Worm (Caenorhabditis elegans) whole organism, late embryonic: Measurements from ENCODE around the gene Y75B8A.33.

Experiments used
- C08G9.2 ChIP-seq: sonication (generic microtip); optimal IDR thresholded peaks from 2 replicates; lab custom pipeline; 2016; ENCODE audit warnings: mild to moderate bottlenecking, missing genetic modification characterization, moderate library complexity, missing compliant biosample characterization
- ceh-2 ChIP-seq: sonication (generic microtip); optimal IDR thresholded peaks from 2 replicates; lab custom pipeline; 2016; ENCODE audit warnings: missing genotype, missing genetic modification characterization, missing compliant biosample characterization
- ceh-9 ChIP-seq: sonication (generic microtip); optimal IDR thresholded peaks from 2 replicates; lab custom pipeline; 2016; ENCODE audit warnings: mild to moderate bottlenecking, missing genetic modification characterization, inconsistent platforms, missing compliant biosample characterization
- dve-1 ChIP-seq: sonication (generic microtip); optimal IDR thresholded peaks from 2 replicates; lab custom pipeline; 2017; ENCODE audit warnings: antibody characterized with exemption, mild to moderate bottlenecking, missing genetic modification characterization, missing compliant biosample characterization
- fkh-10 ChIP-seq: fragments of 150-350 bp; optimal IDR thresholded peaks from 2 replicates; lab custom pipeline; 2014; ENCODE audit warnings: missing biosample characterization, missing genetic modification reagents, missing genetic modification characterization
- hlh-15 ChIP-seq: sonication (generic microtip); optimal IDR thresholded peaks from 2 replicates; lab custom pipeline; 2016; ENCODE audit warnings: missing genetic modification characterization, missing compliant biosample characterization
- hlh-30 ChIP-seq: sonication (generic microtip); optimal IDR thresholded peaks from 2 replicates; lab custom pipeline; 2017; ENCODE audit warnings: antibody characterized with exemption, missing genetic modification characterization, missing compliant biosample characterization; ENCODE audit not compliant: insufficient read depth
- lin-11 ChIP-seq: fragments of 200-800 bp; sonication (Bioruptor generic); optimal IDR thresholded peaks from 2 replicates; lab custom pipeline; 2018; ENCODE audit warnings: mild to moderate bottlenecking, missing genetic modification characterization, missing compliant biosample characterization
- nhr-11 ChIP-seq: fragments of 150-350 bp; optimal IDR thresholded peaks from 2 replicates; lab custom pipeline; 2014; ENCODE audit warnings: missing biosample characterization, missing genetic modification characterization
- pag-3 ChIP-seq: sonication (generic microtip); optimal IDR thresholded peaks from 2 replicates; lab custom pipeline; 2016; ENCODE audit warnings: missing compliant biosample characterization, missing genetic modification characterization, borderline replicate concordance
- pat-9 ChIP-seq: fragments of 200-800 bp; sonication (Bioruptor generic); optimal IDR thresholded peaks from 2 replicates; lab custom pipeline; 2018; ENCODE audit warnings: mild to moderate bottlenecking, missing genetic modification characterization, moderate library complexity, missing compliant biosample characterization
- sox-4 ChIP-seq: sonication (generic microtip); optimal IDR thresholded peaks from 2 replicates; lab custom pipeline; 2017; ENCODE audit warnings: mild to moderate bottlenecking, missing genetic modification characterization, inconsistent platforms, missing compliant biosample characterization
- unc-55 ChIP-seq: sonication (generic microtip); optimal IDR thresholded peaks from 2 replicates; lab custom pipeline; 2017; ENCODE audit warnings: missing biosample characterization, missing genetic modification reagents, missing genetic modification characterization
- zip-5 ChIP-seq: sonication (generic microtip); optimal IDR thresholded peaks from 2 replicates; lab custom pipeline; 2016; ENCODE audit warnings: missing genetic modification characterization, missing compliant biosample characterization

ce11 chrIII:12349027-12349426 lies 18.1 kb downstream of the Y75B8A.33 start:
- TF ChIP-seq unc-55 (GFP tag; lab: Kevin White, UChicago) (no peak), sox-4 (no peak), ceh-9 (tag; lab: Kevin White, UChicago) (no peak), hlh-30 (tag; lab: Kevin White, UChicago) (no peak), pag-3 (tag; lab: Kevin White, UChicago) (no peak), ceh-2 (tag; lab: Kevin White, UChicago) (no peak), fkh-10 (GFP tag; lab: Kevin White, UChicago) (no peak), C08G9.2 (no peak), hlh-15 (no peak), dve-1 (tag; lab: Kevin White, UChicago) (no peak), nhr-11 (no peak), lin-11 (tag; lab: Kevin White, UChicago) (no peak), zip-5 (tag; lab: Kevin White, UChicago) (no peak), pat-9 (tag; lab: Kevin White, UChicago) (no peak)
